Worm (Caenorhabditis elegans) whole organism, early embryonic: ENCODE measurements around the gene C28G1.2.

Experiments used
- B0310.2 ChIP-seq: sonication (generic microtip); optimal IDR thresholded peaks from 2 replicates; lab custom pipeline; 2016; ENCODE audit warnings: mild to moderate bottlenecking, missing genetic modification characterization, missing compliant biosample characterization
- F13C5.2 ChIP-seq: sonication (generic microtip); optimal IDR thresholded peaks from 2 replicates; lab custom pipeline; 2017; ENCODE audit warnings: mild to moderate bottlenecking, missing genetic modification characterization, inconsistent platforms, missing compliant biosample characterization
- aly-1 ChIP-seq: sonication (generic microtip); optimal IDR thresholded peaks from 2 replicates; lab custom pipeline; 2016; ENCODE audit warnings: missing genetic modification characterization, missing compliant biosample characterization
- ama-1 ChIP-seq: fragments of 150-350 bp; optimal IDR thresholded peaks from 2 replicates; lab custom pipeline; 2014
- ceh-13 ChIP-seq: fragments of 200-800 bp; sonication (Bioruptor generic); optimal IDR thresholded peaks from 2 replicates; lab custom pipeline; 2018; ENCODE audit warnings: mild to moderate bottlenecking, missing genetic modification characterization, missing compliant biosample characterization
- ceh-36 ChIP-seq: sonication (generic microtip); optimal IDR thresholded peaks from 2 replicates; lab custom pipeline; 2016; ENCODE audit warnings: missing genetic modification characterization, inconsistent platforms, missing compliant biosample characterization
- ets-7 ChIP-seq: sonication (generic microtip); optimal IDR thresholded peaks from 2 replicates; lab custom pipeline; 2016; ENCODE audit warnings: missing genotype, missing genetic modification characterization, missing compliant biosample characterization
- flt-1 ChIP-seq: fragments of 200-800 bp; sonication (Bioruptor generic); IDR thresholded peaks from 2 replicates; pipeline ENCODE4 v1.3.6; 2022; ENCODE audit warnings: missing genetic modification characterization, missing compliant biosample characterization
- hmbx-1 ChIP-seq: sonication (generic microtip); optimal IDR thresholded peaks from 2 replicates; lab custom pipeline; 2016; ENCODE audit warnings: mild to moderate bottlenecking, missing genetic modification characterization, missing compliant biosample characterization
- hmg-4 ChIP-seq: fragments of 200-800 bp; sonication (Bioruptor generic); optimal IDR thresholded peaks from 2 replicates; lab custom pipeline; 2018; ENCODE audit warnings: mild to moderate bottlenecking, missing genetic modification characterization, missing compliant biosample characterization
- hnd-1 ChIP-seq: sonication (generic microtip); optimal IDR thresholded peaks from 2 replicates; lab custom pipeline; 2016; ENCODE audit warnings: missing genetic modification characterization, missing compliant biosample characterization
- pes-1 ChIP-seq: fragments of 200-800 bp; sonication (Bioruptor generic); IDR thresholded peaks from 2 replicates; pipeline ENCODE4 v1.3.6; 2022; ENCODE audit warnings: missing genetic modification reagents, missing genetic modification characterization, missing compliant biosample characterization
- scrt-1 ChIP-seq: fragments of 200-800 bp; sonication (Bioruptor generic); IDR thresholded peaks from 2 replicates; pipeline ENCODE4 v1.3.6; 2022; ENCODE audit warnings: missing genetic modification characterization, missing compliant biosample characterization
- sea-1 ChIP-seq: fragments of 200-800 bp; sonication (Bioruptor generic); conservative IDR thresholded peaks from 2 replicates; pipeline ENCODE4 v1.3.6; 2022; ENCODE audit warnings: missing genetic modification characterization, missing compliant biosample characterization
- tbx-11 ChIP-seq: fragments of 200-800 bp; sonication (Bioruptor generic); IDR thresholded peaks from 2 replicates; pipeline ENCODE4 v1.3.6; 2022; ENCODE audit warnings: missing genetic modification characterization, missing compliant biosample characterization
- tbx-37 ChIP-seq: fragments of 200-800 bp; sonication (Bioruptor generic); conservative IDR thresholded peaks from 2 replicates; pipeline ENCODE4 v1.3.6; 2022; ENCODE audit warnings: missing genetic modification reagents, missing genetic modification characterization, missing compliant biosample characterization
- tra-4 ChIP-seq: sonication (generic microtip); optimal IDR thresholded peaks from 2 replicates; lab custom pipeline; 2017; ENCODE audit warnings: missing genetic modification characterization, missing compliant biosample characterization

Gene C28G1.2

DNA sequence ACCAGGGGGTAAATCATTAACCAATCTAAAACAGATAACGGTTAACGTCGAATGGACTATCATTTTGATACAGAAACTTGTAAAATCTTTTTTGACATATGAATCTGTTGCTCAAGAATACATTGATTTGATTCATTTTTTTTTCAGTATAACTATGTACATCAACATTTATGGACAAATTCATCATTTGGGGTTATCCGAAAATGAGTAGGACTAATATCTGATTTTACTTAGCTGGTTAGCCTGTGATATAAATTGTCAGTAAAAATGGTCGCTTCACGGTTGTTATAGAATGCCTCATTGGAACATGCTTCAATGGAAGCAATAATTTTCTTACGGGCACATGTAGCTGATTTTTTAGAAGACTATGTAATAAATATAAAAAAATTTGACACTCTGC, 38.2 kb upstream of the C28G1.2 start:
- TF ChIP-seq F13C5.2 (tag; lab: Kevin White, UChicago) (no peak), hnd-1 (tag; lab: Kevin White, UChicago) (no peak), hmbx-1 (no peak), tra-4 (tag; lab: Kevin White, UChicago) (no peak), sea-1 (GFP tag; lab: Robert Waterston, UW) (no peak), pes-1 (GFP tag; lab: Robert Waterston, UW) (no peak), tbx-11 (GFP tag; lab: Robert Waterston, UW) (no peak), aly-1 (no peak), tbx-37 (GFP tag; lab: Robert Waterston, UW) (no peak), ceh-13 (GFP tag; lab: Kevin White, UChicago) (no peak), hmg-4 (GFP tag; lab: Kevin White, UChicago) (no peak), flt-1 (no peak), scrt-1 (GFP tag; lab: Robert Waterston, UW) (no peak), ama-1 (lab: Kevin White, UChicago) (no peak), ceh-36 (no peak), ets-7 (no peak), B0310.2 (no peak)

- TF ChIP-seq tbx-11 (GFP tag; lab: Robert Waterston, UW) = no peak
Measured at ce11 chrX:8799925-8800324, 35.9 kb upstream of the C28G1.2 start.

ce11 chrX:8800355-8800754, 35.5 kb upstream of the C28G1.2 start:
- TF ChIP-seq hmbx-1 = no peak
- no peak for TF ChIP-seq tbx-11 (GFP tag; lab: Robert Waterston, UW)
- TF ChIP-seq scrt-1 (GFP tag; lab: Robert Waterston, UW) = no peak
- TF ChIP-seq tra-4 (tag; lab: Kevin White, UChicago) = no peak
- no peak for TF ChIP-seq ets-7

DNA sequence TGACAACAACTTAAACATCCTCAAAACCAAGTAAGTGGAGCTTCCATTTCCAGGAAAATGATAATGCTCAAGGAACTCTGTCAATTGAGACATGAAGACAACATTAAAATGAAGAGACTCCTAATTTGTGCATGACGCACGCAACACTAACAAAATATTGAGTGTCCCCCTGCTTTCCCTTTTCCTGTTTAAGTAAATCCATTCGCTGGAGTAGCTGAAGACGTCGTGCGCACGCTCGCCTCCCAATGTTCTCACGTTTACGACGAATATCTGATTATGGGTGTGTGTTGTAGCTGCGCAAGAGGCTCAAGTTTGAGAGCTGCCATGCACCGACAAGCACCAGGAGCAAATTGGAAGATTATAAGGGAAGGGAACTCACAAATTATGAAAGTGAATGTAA, 34.8 kb upstream of the C28G1.2 start:
- no peak for TF ChIP-seq aly-1
- TF ChIP-seq ceh-36 = no peak
- TF ChIP-seq tbx-37 (GFP tag; lab: Robert Waterston, UW) = no peak
- no peak for TF ChIP-seq flt-1
- no peak for TF ChIP-seq hmg-4 (GFP tag; lab: Kevin White, UChicago)
- no peak for TF ChIP-seq scrt-1 (GFP tag; lab: Robert Waterston, UW)
- no peak for TF ChIP-seq tra-4 (tag; lab: Kevin White, UChicago)
- TF ChIP-seq hmbx-1 = no peak
- TF ChIP-seq ceh-13 (GFP tag; lab: Kevin White, UChicago) = no peak
- no peak for TF ChIP-seq hnd-1 (tag; lab: Kevin White, UChicago)
- TF ChIP-seq B0310.2 = no peak
- no peak for TF ChIP-seq ama-1 (lab: Kevin White, UChicago)

DNA sequence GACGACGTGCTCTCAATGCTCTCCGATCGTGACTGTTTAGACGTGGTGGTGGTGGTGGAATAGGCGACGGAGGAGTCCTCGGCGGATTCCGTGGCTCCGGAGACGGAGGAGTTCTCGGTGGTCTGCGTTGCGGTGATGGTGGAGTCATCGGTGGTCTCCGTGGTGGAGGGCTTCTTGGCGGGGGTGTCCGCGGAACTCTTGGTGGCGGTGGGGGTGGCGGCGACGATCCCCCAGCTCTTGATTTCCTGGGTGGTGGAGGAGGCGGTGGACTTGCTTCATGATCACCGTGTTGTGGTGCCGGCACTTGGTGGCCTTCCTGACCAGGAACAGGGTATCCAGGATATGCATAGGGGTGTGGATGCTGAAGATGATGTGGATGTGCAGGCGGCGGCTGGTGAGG, 30.3 kb upstream of the C28G1.2 start:
- TF ChIP-seq flt-1 (no peak), hmg-4 (GFP tag; lab: Kevin White, UChicago) (peak; percentile 30), hnd-1 (tag; lab: Kevin White, UChicago) (no peak)

- TF ChIP-seq hmg-4 (GFP tag; lab: Kevin White, UChicago) = peak; percentile 33
- no peak for TF ChIP-seq tra-4 (tag; lab: Kevin White, UChicago)
Measured at ce11 chrX:8806070-8806799, 29.6 kb upstream of the C28G1.2 start, which contains the start of gene R04E5.8. Gene R04E5.8, minus strand, starts transcription at chrX:8806120.

DNA sequence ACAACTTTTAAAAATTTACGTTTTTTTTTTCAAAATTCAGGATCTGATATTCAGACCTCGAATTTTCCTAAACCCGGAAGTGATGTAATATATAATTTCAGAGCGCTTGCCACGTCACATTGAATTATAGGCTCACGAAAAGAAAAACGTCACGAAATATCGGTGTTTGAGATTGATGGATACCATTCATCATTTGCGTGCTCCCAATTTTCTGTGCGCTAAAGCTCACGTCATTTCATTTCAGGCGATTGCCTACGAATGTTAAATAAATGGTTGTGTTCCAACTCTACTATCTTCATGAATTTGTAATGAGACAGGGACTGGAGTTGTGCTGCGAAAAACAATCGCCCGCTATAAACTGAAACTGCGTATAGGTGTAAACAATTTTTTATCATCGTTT, 27.1 kb upstream of the C28G1.2 start:
- TF ChIP-seq hmg-4 (GFP tag; lab: Kevin White, UChicago) (no peak), ceh-36 (no peak), hnd-1 (tag; lab: Kevin White, UChicago) (no peak)

DNA sequence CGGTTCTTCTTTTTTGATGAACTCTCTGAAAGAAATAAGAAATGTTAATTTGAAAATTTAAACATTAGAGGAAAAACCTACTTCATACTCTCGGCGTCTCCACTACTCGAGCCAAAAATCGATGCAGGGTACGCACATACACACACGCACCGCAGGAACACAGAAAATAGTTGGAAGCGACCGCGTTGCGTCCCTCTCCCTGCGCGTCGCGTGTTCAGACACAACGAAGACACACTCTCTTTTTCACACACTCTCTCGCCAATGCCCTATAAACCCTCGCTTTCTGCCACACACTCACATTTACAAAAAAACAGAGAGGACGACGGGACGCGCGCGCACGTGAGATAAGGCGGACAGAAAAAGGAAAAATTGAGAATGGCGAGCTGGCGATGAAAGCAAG, 24.9 kb upstream of the C28G1.2 start, which contains the start of gene R04E5.9:
Gene R04E5.9 (minus strand): TSS at position 235 of the 400 bp plus-strand sequence.
- TF ChIP-seq aly-1 = peak; percentile 23
- TF ChIP-seq B0310.2 = no peak
- peak; percentile 19 for TF ChIP-seq F13C5.2 (tag; lab: Kevin White, UChicago)
- TF ChIP-seq hmg-4 (GFP tag; lab: Kevin White, UChicago) = peak; percentile 83
- no peak for TF ChIP-seq pes-1 (GFP tag; lab: Robert Waterston, UW)
- TF ChIP-seq sea-1 (GFP tag; lab: Robert Waterston, UW) = 0 out of 2 replicates have a peak, but pooled peaks have one; percentile 24

DNA sequence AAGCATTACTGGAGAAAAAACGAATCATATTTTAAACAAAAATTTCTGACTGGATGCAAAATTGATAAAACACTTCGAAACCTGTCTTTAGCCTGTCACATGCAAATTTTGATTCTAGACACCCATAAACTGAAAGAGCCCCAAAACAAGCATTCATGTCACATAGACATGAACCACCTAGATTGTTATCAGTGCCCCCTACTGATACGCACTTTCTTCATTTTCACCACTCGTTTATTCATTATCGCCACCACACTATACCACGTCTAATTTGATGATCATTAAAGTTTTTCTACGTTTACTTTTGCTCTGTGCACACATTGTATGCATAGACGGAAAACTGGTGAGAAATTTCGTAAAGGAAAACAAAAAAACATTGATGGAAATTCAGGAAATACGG, 23.9 kb upstream of the C28G1.2 start, which contains the start of gene cnnm-2:
Gene cnnm-2 (plus strand): TSS at position 190 of the 400 bp plus-strand sequence.
- no peak for TF ChIP-seq pes-1 (GFP tag; lab: Robert Waterston, UW)
- TF ChIP-seq hnd-1 (tag; lab: Kevin White, UChicago) = no peak
